Worm (Caenorhabditis elegans) whole organism, early embryonic: ENCODE results near the gene msp-40.
"Not testable (repeated sequence)": the region's sequence is repeated elsewhere in the genome, so short reads cannot be mapped to it uniquely, and the experiment has no call there.

Experiments used
- B0310.2 ChIP-seq: sonication (generic microtip); optimal IDR thresholded peaks from 2 replicates; lab custom pipeline; 2016; ENCODE audit warnings: mild to moderate bottlenecking, missing genetic modification characterization, missing compliant biosample characterization
- F13C5.2 ChIP-seq: sonication (generic microtip); optimal IDR thresholded peaks from 2 replicates; lab custom pipeline; 2017; ENCODE audit warnings: mild to moderate bottlenecking, missing genetic modification characterization, inconsistent platforms, missing compliant biosample characterization
- aly-1 ChIP-seq: sonication (generic microtip); optimal IDR thresholded peaks from 2 replicates; lab custom pipeline; 2016; ENCODE audit warnings: missing genetic modification characterization, missing compliant biosample characterization
- ama-1 ChIP-seq: fragments of 150-350 bp; optimal IDR thresholded peaks from 2 replicates; lab custom pipeline; 2014
- ceh-13 ChIP-seq: fragments of 200-800 bp; sonication (Bioruptor generic); optimal IDR thresholded peaks from 2 replicates; lab custom pipeline; 2018; ENCODE audit warnings: mild to moderate bottlenecking, missing genetic modification characterization, missing compliant biosample characterization
- ceh-36 ChIP-seq: sonication (generic microtip); optimal IDR thresholded peaks from 2 replicates; lab custom pipeline; 2016; ENCODE audit warnings: missing genetic modification characterization, inconsistent platforms, missing compliant biosample characterization
- ets-7 ChIP-seq: sonication (generic microtip); optimal IDR thresholded peaks from 2 replicates; lab custom pipeline; 2016; ENCODE audit warnings: missing genotype, missing genetic modification characterization, missing compliant biosample characterization
- flt-1 ChIP-seq: fragments of 200-800 bp; sonication (Bioruptor generic); IDR thresholded peaks from 2 replicates; pipeline ENCODE4 v1.3.6; 2022; ENCODE audit warnings: missing genetic modification characterization, missing compliant biosample characterization
- hmbx-1 ChIP-seq: sonication (generic microtip); optimal IDR thresholded peaks from 2 replicates; lab custom pipeline; 2016; ENCODE audit warnings: mild to moderate bottlenecking, missing genetic modification characterization, missing compliant biosample characterization
- hmg-4 ChIP-seq: fragments of 200-800 bp; sonication (Bioruptor generic); optimal IDR thresholded peaks from 2 replicates; lab custom pipeline; 2018; ENCODE audit warnings: mild to moderate bottlenecking, missing genetic modification characterization, missing compliant biosample characterization
- hnd-1 ChIP-seq: sonication (generic microtip); optimal IDR thresholded peaks from 2 replicates; lab custom pipeline; 2016; ENCODE audit warnings: missing genetic modification characterization, missing compliant biosample characterization
- pes-1 ChIP-seq: fragments of 200-800 bp; sonication (Bioruptor generic); IDR thresholded peaks from 2 replicates; pipeline ENCODE4 v1.3.6; 2022; ENCODE audit warnings: missing genetic modification reagents, missing genetic modification characterization, missing compliant biosample characterization
- scrt-1 ChIP-seq: fragments of 200-800 bp; sonication (Bioruptor generic); IDR thresholded peaks from 2 replicates; pipeline ENCODE4 v1.3.6; 2022; ENCODE audit warnings: missing genetic modification characterization, missing compliant biosample characterization
- sea-1 ChIP-seq: fragments of 200-800 bp; sonication (Bioruptor generic); conservative IDR thresholded peaks from 2 replicates; pipeline ENCODE4 v1.3.6; 2022; ENCODE audit warnings: missing genetic modification characterization, missing compliant biosample characterization
- tbx-11 ChIP-seq: fragments of 200-800 bp; sonication (Bioruptor generic); IDR thresholded peaks from 2 replicates; pipeline ENCODE4 v1.3.6; 2022; ENCODE audit warnings: missing genetic modification characterization, missing compliant biosample characterization
- tbx-37 ChIP-seq: fragments of 200-800 bp; sonication (Bioruptor generic); conservative IDR thresholded peaks from 2 replicates; pipeline ENCODE4 v1.3.6; 2022; ENCODE audit warnings: missing genetic modification reagents, missing genetic modification characterization, missing compliant biosample characterization
- tra-4 ChIP-seq: sonication (generic microtip); optimal IDR thresholded peaks from 2 replicates; lab custom pipeline; 2017; ENCODE audit warnings: missing genetic modification characterization, missing compliant biosample characterization

Gene msp-40

DNA sequence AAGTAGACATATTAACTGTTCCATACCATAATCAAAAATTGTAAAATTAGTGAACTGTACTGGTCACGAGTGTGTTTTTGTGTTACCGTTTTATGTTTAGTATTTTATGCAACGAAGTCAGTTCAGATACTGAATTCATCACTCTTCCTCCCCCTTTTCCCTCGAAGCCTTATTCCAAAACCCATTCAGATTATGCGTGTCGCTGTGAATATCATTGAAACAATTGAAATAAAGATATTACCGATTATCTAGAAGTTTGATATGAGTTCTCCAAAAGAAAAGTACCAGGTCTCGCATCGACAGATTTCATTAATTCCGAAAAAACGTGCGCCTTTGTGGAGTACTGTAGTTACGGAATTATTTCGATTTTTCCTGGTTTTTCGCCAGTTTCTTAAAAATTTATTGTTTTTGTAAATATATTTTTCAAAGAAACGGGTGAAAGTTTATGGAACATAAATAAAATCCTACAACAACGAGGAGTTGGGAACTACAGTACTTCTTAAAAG lies 33.7 kb downstream of the msp-40 start:
- TF ChIP-seq ets-7 (tag; lab: Kevin White, UChicago) (no peak), tbx-37 (no peak), ceh-36 (no peak), ama-1 (lab: Kevin White, UChicago) (no peak), pes-1 (GFP tag; lab: Robert Waterston, UW) (no peak)

DNA sequence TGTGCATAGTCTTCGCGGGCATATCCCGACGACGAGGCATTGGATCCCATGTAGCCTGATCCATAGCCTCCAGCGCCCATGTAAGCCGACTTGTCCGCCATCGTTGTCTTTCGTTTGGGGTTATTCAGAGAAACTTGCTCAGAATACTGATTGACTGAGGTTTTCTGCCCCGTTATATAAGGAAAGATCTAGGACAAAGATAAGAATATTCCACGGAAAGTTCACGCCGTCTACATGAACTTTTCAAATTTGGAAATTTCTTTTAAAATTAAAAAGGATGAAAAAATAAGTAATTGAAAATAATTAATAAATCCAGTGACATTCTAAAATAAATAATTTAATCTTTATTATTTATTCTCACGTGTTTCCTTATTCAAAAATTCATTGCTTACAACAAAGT lies 35.0 kb downstream of the msp-40 start, which contains the start of the genes nspd-5 and F11G11.4:
Gene nspd-5, minus strand, starts transcription at position 101 of the 400 bp plus-strand sequence.
Gene F11G11.4, plus strand, starts transcription at position 335 of the 400 bp plus-strand sequence.
- TF ChIP-seq scrt-1 (GFP tag; lab: Robert Waterston, UW); F13C5.2 (tag; lab: Kevin White, UChicago); hnd-1: not testable (repeated sequence)

- TF ChIP-seq B0310.2 (no peak), hmg-4 (GFP tag; lab: Kevin White, UChicago) (no peak), ets-7 (tag; lab: Kevin White, UChicago) (no peak), hmbx-1 (tag; lab: Kevin White, UChicago) (no peak), scrt-1 (GFP tag; lab: Robert Waterston, UW) (no peak), ceh-36 (no peak), ama-1 (lab: Kevin White, UChicago) (no peak), tbx-37 (no peak), sea-1 (no peak), flt-1 (GFP tag; lab: Robert Waterston, UW) (no peak), tra-4 (tag; lab: Kevin White, UChicago) (no peak)
These were observed 38.1 kb downstream of the msp-40 start, which contains the start of the genes mpst-4 and F11G11.14 for ce11 chrII:4863357-4863756. mpst-4 (minus strand) TSS chrII:4863457. F11G11.14 (plus strand) TSS chrII:4863681.

ce11 chrII:4866045-4866444 lies 40.8 kb downstream of the msp-40 start:
- TF ChIP-seq tbx-11 (GFP tag; lab: Robert Waterston, UW): no peak
- TF ChIP-seq hnd-1: no peak
- TF ChIP-seq scrt-1 (GFP tag; lab: Robert Waterston, UW): no peak
- TF ChIP-seq flt-1 (GFP tag; lab: Robert Waterston, UW): no peak
- no peak for TF ChIP-seq sea-1

- TF ChIP-seq scrt-1 (GFP tag; lab: Robert Waterston, UW) (0 out of 2 replicates have a peak, but pooled peaks have one; percentile 58), pes-1 (GFP tag; lab: Robert Waterston, UW) (0 out of 2 replicates have a peak, but pooled peaks have one; percentile 15)
These were observed 41.6 kb downstream of the msp-40 start for ce11 chrII:4866819-4867218.

DNA sequence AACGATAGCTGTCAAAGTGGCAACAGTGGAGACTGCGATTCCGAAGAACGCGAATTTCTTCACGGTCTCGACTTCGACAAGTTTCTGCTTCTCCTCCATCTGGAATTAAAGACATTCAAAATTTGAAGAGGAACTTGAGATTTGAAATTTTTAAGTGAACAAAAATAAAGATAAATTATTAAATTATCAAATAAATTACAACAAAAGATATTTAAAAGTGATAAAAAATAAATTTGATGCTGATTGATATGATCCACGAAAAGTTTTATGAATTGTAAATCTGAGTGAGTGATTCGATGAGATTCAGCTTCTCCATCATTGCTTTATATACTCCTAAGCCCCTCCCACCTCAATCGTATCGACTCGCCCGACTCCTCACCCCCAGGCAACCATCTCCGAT lies 42.3 kb downstream of the msp-40 start, which contains the start of gene col-17:
Gene col-17, minus strand, starts transcription at position 101 of the 400 bp plus-strand sequence.
- TF ChIP-seq sea-1 (no peak), B0310.2 (no peak), ets-7 (tag; lab: Kevin White, UChicago) (no peak), scrt-1 (GFP tag; lab: Robert Waterston, UW) (no peak), ama-1 (lab: Kevin White, UChicago) (no peak), aly-1 (tag; lab: Kevin White, UChicago) (no peak), flt-1 (GFP tag; lab: Robert Waterston, UW) (no peak), tra-4 (tag; lab: Kevin White, UChicago) (no peak), F13C5.2 (tag; lab: Kevin White, UChicago) (no peak), pes-1 (GFP tag; lab: Robert Waterston, UW) (no peak), hmbx-1 (tag; lab: Kevin White, UChicago) (no peak), tbx-37 (no peak), hmg-4 (GFP tag; lab: Kevin White, UChicago) (no peak), ceh-13 (GFP tag; lab: Kevin White, UChicago) (no peak), ceh-36 (no peak), hnd-1 (no peak)

DNA sequence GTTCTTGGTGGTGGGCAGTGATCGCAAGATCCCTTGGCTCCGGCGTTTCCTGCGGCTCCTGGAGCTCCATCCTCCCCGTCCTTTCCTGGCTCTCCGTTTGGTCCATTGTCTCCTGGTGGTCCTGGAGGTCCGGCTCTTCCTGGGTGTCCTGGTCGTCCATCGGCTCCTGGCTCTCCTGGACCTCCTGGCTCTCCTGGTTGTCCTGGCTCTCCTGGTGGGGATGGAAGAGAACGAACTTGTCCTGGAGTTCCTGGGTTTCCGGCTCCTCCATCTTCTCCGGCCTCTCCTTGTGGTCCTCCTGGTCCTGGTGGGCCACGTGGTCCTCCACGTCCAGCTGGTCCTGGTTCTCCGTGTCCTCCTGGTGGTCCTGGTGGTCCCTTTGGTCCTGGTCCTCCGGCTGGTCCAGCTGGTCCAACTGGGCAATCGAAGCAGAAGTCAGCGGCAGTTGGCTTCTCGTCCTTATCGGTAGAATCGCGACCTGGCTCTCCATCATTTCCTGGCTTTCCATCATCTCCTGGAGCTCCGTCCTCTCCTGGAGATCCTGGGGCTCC lies 44.7 kb downstream of the msp-40 start:
- TF ChIP-seq tbx-11 (GFP tag; lab: Robert Waterston, UW): 0 out of 2 replicates have a peak, but pooled peaks have one; percentile 39
- TF ChIP-seq ceh-36: no peak

DNA sequence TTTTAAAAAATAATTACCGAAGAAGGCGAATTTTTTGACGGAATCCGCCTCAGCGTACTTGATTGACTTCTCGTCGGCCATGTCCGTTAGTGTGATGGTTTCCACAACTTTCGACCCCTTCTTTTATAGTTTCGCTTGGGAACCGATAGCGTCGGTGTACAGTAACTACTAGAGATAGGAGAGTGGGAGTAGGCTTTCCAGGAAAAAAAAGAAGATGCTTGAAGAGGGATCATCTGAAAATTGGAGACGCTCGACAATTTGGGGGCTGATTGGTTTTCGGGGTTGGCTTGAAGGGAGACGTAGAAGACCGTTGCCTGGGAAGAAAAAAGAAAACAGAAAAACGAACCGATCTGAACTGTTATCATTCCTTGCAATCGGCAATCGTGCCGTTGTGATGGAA lies 45.5 kb downstream of the msp-40 start, which contains the start of gene col-20:
Gene col-20, minus strand, starts transcription at position 101 of the 400 bp plus-strand sequence.
- TF ChIP-seq aly-1 (tag; lab: Kevin White, UChicago): no peak
- no peak for TF ChIP-seq tbx-37
- TF ChIP-seq ama-1 (lab: Kevin White, UChicago): no peak
- TF ChIP-seq scrt-1 (GFP tag; lab: Robert Waterston, UW): no peak
- no peak for TF ChIP-seq flt-1 (GFP tag; lab: Robert Waterston, UW)
- TF ChIP-seq ceh-36: no peak
- no peak for TF ChIP-seq pes-1 (GFP tag; lab: Robert Waterston, UW)
- no peak for TF ChIP-seq ceh-13 (GFP tag; lab: Kevin White, UChicago)
- no peak for TF ChIP-seq B0310.2

DNA sequence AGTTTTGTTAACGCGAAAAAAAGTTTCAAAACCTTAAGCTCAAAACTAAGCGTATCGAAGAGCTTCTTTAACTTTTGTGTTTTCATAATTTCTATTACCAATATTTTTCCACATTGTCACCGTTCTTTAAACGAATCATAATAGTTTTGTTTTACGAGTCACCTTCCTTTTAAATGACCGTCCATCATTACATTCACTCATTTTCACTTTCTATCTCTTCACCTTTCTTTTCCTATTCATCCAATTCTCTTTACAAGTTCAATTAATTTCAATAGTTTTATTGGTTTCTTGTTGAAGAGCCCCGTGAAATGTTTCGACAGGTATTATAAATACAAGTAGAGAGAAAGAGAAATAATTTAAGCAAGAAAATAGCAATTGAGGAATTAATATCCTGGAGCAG lies 46.6 kb downstream of the msp-40 start:
- TF ChIP-seq B0310.2: no peak
- TF ChIP-seq ceh-36: no peak
- no peak for TF ChIP-seq tbx-37
- TF ChIP-seq hmbx-1 (tag; lab: Kevin White, UChicago): no peak
- TF ChIP-seq tbx-11 (GFP tag; lab: Robert Waterston, UW): no peak
